Worm (Caenorhabditis elegans) whole organism, L2 larva: ENCODE data around the gene sms-2.

Experiments
- C34F6.9 ChIP-seq: fragments of 150-350 bp; optimal IDR thresholded peaks from 2 replicates; lab custom pipeline; 2014; ENCODE audit warnings: missing biosample characterization, missing genetic modification characterization
- ama-1 ChIP-seq: fragments of 150-350 bp; optimal IDR thresholded peaks from 2 replicates; lab custom pipeline; 2018; ENCODE audit warnings: inconsistent platforms
- ceh-16 ChIP-seq: fragments of 150-350 bp; optimal IDR thresholded peaks from 2 replicates; lab custom pipeline; 2014; ENCODE audit warnings: missing biosample characterization, missing genetic modification characterization
- ceh-82 ChIP-seq: fragments of 150-350 bp; optimal IDR thresholded peaks from 2 replicates; lab custom pipeline; 2014; ENCODE audit warnings: missing biosample characterization, missing genetic modification characterization
- fos-1 ChIP-seq: fragments of 150-350 bp; optimal IDR thresholded peaks from 2 replicates; lab custom pipeline; 2014; ENCODE audit warnings: missing biosample characterization, missing genetic modification characterization
- lin-13 ChIP-seq: fragments of 150-350 bp; optimal IDR thresholded peaks from 2 replicates; lab custom pipeline; 2014; ENCODE audit warnings: missing biosample characterization, missing genetic modification reagents, missing genetic modification characterization
- mdl-1 ChIP-seq, 2 experiments: fragments of 150-350 bp in 1 of 2; sonication (generic microtip) in 1 of 2; optimal IDR thresholded peaks; 2 replicates each; lab custom pipeline; 2017; ENCODE audit warnings: missing biosample characterization in 2 of 2, missing genetic modification characterization in 2 of 2
- nhr-23 ChIP-seq: fragments of 150-350 bp; optimal IDR thresholded peaks from 2 replicates; lab custom pipeline; 2014; ENCODE audit warnings: missing biosample characterization, missing genetic modification reagents, missing genetic modification characterization
- nhr-237 ChIP-seq: fragments of 150-350 bp; optimal IDR thresholded peaks from 2 replicates; lab custom pipeline; 2014; ENCODE audit warnings: missing biosample characterization, missing genetic modification characterization
- nhr-77 ChIP-seq: fragments of 150-350 bp; optimal IDR thresholded peaks from 2 replicates; lab custom pipeline; 2014; ENCODE audit warnings: missing biosample characterization, missing genetic modification characterization
- snpc-4 ChIP-seq: fragments of 150-350 bp; optimal IDR thresholded peaks from 2 replicates; lab custom pipeline; 2014; ENCODE audit warnings: missing biosample characterization, missing genetic modification characterization
- unc-39 ChIP-seq: fragments of 150-350 bp; optimal IDR thresholded peaks from 2 replicates; lab custom pipeline; 2014; ENCODE audit warnings: missing biosample characterization, missing genetic modification characterization
- unc-55 ChIP-seq: fragments of 150-350 bp; sonication (generic microtip); optimal IDR thresholded peaks from 3 replicates; lab custom pipeline; 2014; ENCODE audit warnings: missing biosample characterization, missing genetic modification reagents, missing genetic modification characterization

DNA sequence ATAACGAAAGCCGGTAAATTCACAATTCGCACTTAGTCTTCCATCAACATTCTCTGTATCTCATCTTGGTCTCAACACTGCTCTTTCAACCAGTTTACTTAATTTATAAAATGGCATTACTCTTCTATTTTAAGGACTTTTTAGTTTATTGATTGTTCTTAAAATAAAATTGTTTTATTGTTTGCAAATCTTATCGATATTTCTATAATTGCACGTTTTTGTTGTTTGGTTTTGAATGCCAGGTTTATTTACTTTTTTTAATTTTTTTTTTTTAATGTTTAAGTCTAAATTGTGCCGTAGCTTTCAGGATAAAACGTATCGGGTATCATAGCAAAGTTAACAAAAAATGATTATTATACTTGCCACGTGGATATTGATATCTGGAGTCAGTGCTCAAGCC is 8.9 kb upstream of the sms-2 start, which contains the start of gene chil-10:
- TF ChIP-seq ama-1 (lab: Kevin White, UChicago) (no peak), ceh-82 (tag; lab: Kevin White, UChicago) (no peak), unc-39 (tag; lab: Kevin White, UChicago) (no peak), nhr-77 (tag; lab: Kevin White, UChicago) (no peak), nhr-237 (tag; lab: Kevin White, UChicago) (no peak), C34F6.9 (tag; lab: Kevin White, UChicago) (no peak), lin-13 (no peak), mdl-1 (tag; optimal IDR thresholded peaks at IDR 0.05; lab: Kevin White, UChicago) (no peak), ceh-16 (tag; lab: Kevin White, UChicago) (no peak), fos-1 (tag; lab: Kevin White, UChicago) (no peak), nhr-23 (tag; lab: Kevin White, UChicago) (no peak), unc-55 (no peak), snpc-4 (tag; lab: Kevin White, UChicago) (no peak)
